Worm (Caenorhabditis elegans): ENCODE data around the gene his-39.

his-39 gene

ce11 chrV:8499407-8499806 lies 36.9 kb upstream of the his-39 start:
- no peak for TF ChIP-seq lin-32 (GFP tag; optimal IDR thresholded peaks at IDR 0.05)
- no peak for TF ChIP-seq nhr-2 (tag; optimal IDR thresholded peaks at IDR 0.05)
- TF ChIP-seq elt-1 (tag; optimal IDR thresholded peaks at IDR 0.05; ENCODE audit: borderline replicate concordance, insufficient read depth): no peak
- no peak for TF ChIP-seq elt-3 (tag; optimal IDR thresholded peaks at IDR 0.05)
- TF ChIP-seq unc-120 (tag; optimal IDR thresholded peaks at IDR 0.05; ENCODE audit: poor library complexity, severe bottlenecking): no peak
- TF ChIP-seq pha-4 (tag; optimal IDR thresholded peaks at IDR 0.05): no peak
- TF ChIP-seq bed-3 (GFP tag; optimal IDR thresholded peaks at IDR 0.05): no peak
- no peak for TF ChIP-seq ces-1 (GFP tag; optimal IDR thresholded peaks at IDR 0.05)

DNA sequence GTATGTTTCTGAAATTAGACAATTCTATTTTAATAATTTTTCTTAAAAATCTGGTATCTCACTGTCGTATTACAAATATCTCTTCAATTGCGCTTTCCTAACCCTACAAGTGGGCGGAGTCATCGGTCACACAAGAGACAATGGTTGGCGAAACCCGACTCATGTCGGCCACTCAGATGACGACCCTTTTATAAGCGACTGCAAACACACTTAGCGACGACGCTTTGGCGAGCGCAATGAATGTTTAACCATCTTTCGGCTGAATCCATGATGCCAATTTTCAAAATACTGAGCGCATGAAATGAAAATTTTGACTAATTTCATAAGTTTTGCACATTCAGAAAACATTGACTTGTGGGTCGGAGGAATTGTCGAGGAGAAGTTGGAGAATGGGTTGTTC lies 36.0 kb upstream of the his-39 start:
- no peak for TF ChIP-seq snpc-4 (tag; optimal IDR thresholded peaks at IDR 0.05)
- TF ChIP-seq nhr-76 (tag; optimal IDR thresholded peaks at IDR 0.05): peak; percentile 88
- peak; percentile 97 for TF ChIP-seq flh-1 (GFP tag; optimal IDR thresholded peaks at IDR 0.05)
- peak; percentile 71 for TF ChIP-seq ceh-39 (tag; optimal IDR thresholded peaks at IDR 0.05)
- TF ChIP-seq ceh-83 (GFP tag; optimal IDR thresholded peaks at IDR 0.05): peak; percentile 99
- peak; percentile 96 for TF ChIP-seq sem-2 (GFP tag; optimal IDR thresholded peaks at IDR 0.05)
- peak; percentile 98 for TF ChIP-seq ceh-43 (GFP tag; optimal IDR thresholded peaks at IDR 0.05)
- peak; percentile 99 for TF ChIP-seq cnd-1 (tag; optimal IDR thresholded peaks at IDR 0.05)
- TF ChIP-seq zip-8 (tag; optimal IDR thresholded peaks at IDR 0.05): no peak
- TF ChIP-seq blmp-1 (tag; optimal IDR thresholded peaks at IDR 0.05): no peak
- peak; percentile 80 for TF ChIP-seq nhr-12 (tag; optimal IDR thresholded peaks at IDR 0.05)
- peak; percentile 98 for TF ChIP-seq tbx-8 (GFP tag; optimal IDR thresholded peaks at IDR 0.05)
- TF ChIP-seq ztf-11 (tag; optimal IDR thresholded peaks at IDR 0.05): peak; percentile 88
- TF ChIP-seq unc-62 (GFP tag; optimal IDR thresholded peaks at IDR 0.05): peak; percentile 89
- TF ChIP-seq mep-1 (tag; optimal IDR thresholded peaks at IDR 0.05): peak; percentile 88
- peak; percentile 86 for TF ChIP-seq hlh-1 (tag; optimal IDR thresholded peaks at IDR 0.05)
- peak; percentile 94 for TF ChIP-seq pha-4 (tag; optimal IDR thresholded peaks at IDR 0.05)
- TF ChIP-seq elt-3 (tag; optimal IDR thresholded peaks at IDR 0.05): peak; percentile 92
- peak; percentile 99 for TF ChIP-seq sptf-1 (tag; optimal IDR thresholded peaks at IDR 0.05)
- peak; percentile 99 for TF ChIP-seq ham-2 (GFP tag; optimal IDR thresholded peaks at IDR 0.05)
- TF ChIP-seq mls-2 (tag; optimal IDR thresholded peaks at IDR 0.05): peak; percentile 99
- TF ChIP-seq nhr-237 (tag; optimal IDR thresholded peaks at IDR 0.05): peak; percentile 88
- peak; percentile 73 for TF ChIP-seq ces-1 (GFP tag; optimal IDR thresholded peaks at IDR 0.05)
- no peak for TF ChIP-seq nhr-2 (tag; optimal IDR thresholded peaks at IDR 0.05)
- peak; percentile 99 for TF ChIP-seq lin-32 (GFP tag; optimal IDR thresholded peaks at IDR 0.05)
- TF ChIP-seq elt-1 (tag; optimal IDR thresholded peaks at IDR 0.05; ENCODE audit: borderline replicate concordance, insufficient read depth): no peak
- peak; percentile 99 for TF ChIP-seq drap-1 (GFP tag; optimal IDR thresholded peaks at IDR 0.05)
- TF ChIP-seq lin-13 (tag; optimal IDR thresholded peaks at IDR 0.05): peak; percentile 92
- peak; percentile 38 for TF ChIP-seq lsy-2 (tag; optimal IDR thresholded peaks at IDR 0.05)
- TF ChIP-seq nhr-28 (tag; optimal IDR thresholded peaks at IDR 0.05): peak; percentile 95
- TF ChIP-seq unc-39 (tag; optimal IDR thresholded peaks at IDR 0.05): peak; percentile 98
- peak; percentile 98 for TF ChIP-seq M03D4.4 (tag; optimal IDR thresholded peaks at IDR 0.05)
- TF ChIP-seq mab-5 (tag; optimal IDR thresholded peaks at IDR 0.05): peak; percentile 62
- peak; percentile 99 for TF ChIP-seq unc-120 (tag; optimal IDR thresholded peaks at IDR 0.05; ENCODE audit: poor library complexity, severe bottlenecking)
- TF ChIP-seq bed-3 (GFP tag; optimal IDR thresholded peaks at IDR 0.05): peak; percentile 97

DNA sequence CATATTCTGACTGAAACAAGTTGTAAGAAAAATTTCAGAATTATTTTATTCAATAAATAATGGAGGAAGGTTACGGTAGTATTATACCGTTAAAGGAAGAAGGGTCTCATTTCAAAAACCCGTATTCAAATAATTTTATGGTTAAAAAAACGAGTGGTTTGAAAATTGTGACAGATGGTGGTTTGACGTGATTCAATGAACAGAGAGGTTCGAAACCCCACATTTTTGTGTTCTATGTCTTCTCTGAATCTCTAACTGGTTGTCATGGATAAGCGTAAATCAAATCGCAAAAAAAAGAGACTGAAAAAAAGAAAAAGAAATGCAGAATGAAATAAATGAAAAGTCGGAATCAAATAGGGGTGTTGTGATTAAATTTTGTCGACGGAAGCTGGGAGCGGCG lies 29.0 kb upstream of the his-39 start, which contains the start of gene ZK994.6:
TSS of gene ZK994.6 (minus strand) at position 101 of the 400 bp plus-strand sequence.
- TF ChIP-seq ces-1 (GFP tag; optimal IDR thresholded peaks at IDR 0.05): peak; percentile 37
- no peak for TF ChIP-seq M03D4.4 (tag; optimal IDR thresholded peaks at IDR 0.05)
- no peak for TF ChIP-seq mls-2 (tag; optimal IDR thresholded peaks at IDR 0.05)
- no peak for TF ChIP-seq sem-2 (GFP tag; optimal IDR thresholded peaks at IDR 0.05)
- no peak for TF ChIP-seq nhr-237 (tag; optimal IDR thresholded peaks at IDR 0.05)

ce11 chrV:8513361-8513760 lies 23.0 kb upstream of the his-39 start, which contains the start of gene F45F2.9:
Gene F45F2.9 (minus strand): TSS chrV:8513461.
- TF ChIP-seq M03D4.4 (tag; optimal IDR thresholded peaks at IDR 0.05) (no peak), drap-1 (GFP tag; optimal IDR thresholded peaks at IDR 0.05) (no peak), flh-1 (GFP tag; optimal IDR thresholded peaks at IDR 0.05) (no peak), ceh-43 (GFP tag; optimal IDR thresholded peaks at IDR 0.05) (no peak), nhr-76 (tag; optimal IDR thresholded peaks at IDR 0.05) (no peak), pha-4 (tag; optimal IDR thresholded peaks at IDR 0.05) (no peak), sptf-1 (tag; optimal IDR thresholded peaks at IDR 0.05) (no peak), ceh-83 (GFP tag; optimal IDR thresholded peaks at IDR 0.05) (no peak), zip-8 (tag; optimal IDR thresholded peaks at IDR 0.05) (no peak), elt-3 (tag; optimal IDR thresholded peaks at IDR 0.05) (no peak), unc-39 (tag; optimal IDR thresholded peaks at IDR 0.05) (no peak), lin-13 (tag; optimal IDR thresholded peaks at IDR 0.05) (no peak), unc-62 (GFP tag; optimal IDR thresholded peaks at IDR 0.05) (no peak), ceh-39 (tag; optimal IDR thresholded peaks at IDR 0.05) (no peak), nhr-28 (tag; optimal IDR thresholded peaks at IDR 0.05) (no peak), mab-5 (tag; optimal IDR thresholded peaks at IDR 0.05) (no peak), elt-1 (tag; optimal IDR thresholded peaks at IDR 0.05; ENCODE audit: borderline replicate concordance, insufficient read depth) (no peak), nhr-2 (tag; optimal IDR thresholded peaks at IDR 0.05) (no peak), nhr-12 (tag; optimal IDR thresholded peaks at IDR 0.05) (no peak)

Data from whole organism, mixed stage, embryonic.